Worm (Caenorhabditis elegans) whole organism, L4/young adult: ENCODE results near the gene cest-5.1.

ENCODE experiments used
- W03F9.2 ChIP-seq: fragments of 150-350 bp; optimal IDR thresholded peaks from 2 replicates; lab custom pipeline; 2014; ENCODE audit warnings: missing biosample characterization, missing genetic modification characterization
- dao-5 ChIP-seq: sonication (generic microtip); optimal IDR thresholded peaks from 2 replicates; lab custom pipeline; 2016; ENCODE audit warnings: missing genotype, missing genetic modification characterization, moderate library complexity, missing compliant biosample characterization
- him-1 ChIP-seq: sonication (generic microtip); optimal IDR thresholded peaks from 2 replicates; lab custom pipeline; 2016; ENCODE audit warnings: missing genotype, missing genetic modification reagents, missing genetic modification characterization, missing compliant biosample characterization

DNA sequence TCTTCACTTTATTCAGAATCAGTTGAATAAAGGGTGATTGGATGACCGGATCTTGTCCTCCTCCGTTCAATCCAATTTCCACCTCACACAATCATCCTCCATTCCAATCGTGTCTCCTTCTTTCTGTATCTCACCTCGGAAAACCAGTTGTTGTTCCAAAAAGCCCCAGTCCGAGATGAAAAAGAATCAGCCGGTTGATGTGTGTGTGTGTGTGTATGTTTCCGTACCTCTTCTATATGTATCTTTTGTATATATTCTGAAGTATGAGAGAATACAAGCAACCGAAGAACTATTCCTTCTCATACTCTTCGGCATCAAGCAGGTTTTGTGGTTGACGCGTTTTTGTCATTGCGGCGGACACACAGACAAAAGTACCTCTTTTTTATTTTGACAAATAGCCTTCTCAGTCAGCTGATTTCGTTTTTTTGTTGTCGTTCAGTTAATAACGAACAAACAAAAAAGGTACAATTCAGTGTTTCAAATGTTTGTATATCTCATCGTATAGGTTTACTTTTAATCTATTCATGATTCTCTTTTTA is 22.2 kb upstream of the cest-5.1 start:
- TF ChIP-seq him-1 (tag; lab: Kevin White, UChicago) (no peak), W03F9.2 (no peak), dao-5 (tag; lab: Kevin White, UChicago) (no peak)
